Worm (Caenorhabditis elegans) whole organism, L2 larva: Measurements from ENCODE around the gene hlh-25.
A peak's percentile ranks its signal among the peaks of the same experiment; 100 is the strongest.

Experiments
- C34F6.9 ChIP-seq: fragments of 150-350 bp; optimal IDR thresholded peaks from 2 replicates; lab custom pipeline; 2014; ENCODE audit warnings: missing biosample characterization, missing genetic modification characterization
- aly-2 ChIP-seq: fragments of 150-350 bp; optimal IDR thresholded peaks from 2 replicates; lab custom pipeline; 2014; ENCODE audit warnings: missing biosample characterization, missing genetic modification characterization
- ama-1 ChIP-seq: fragments of 150-350 bp; optimal IDR thresholded peaks from 2 replicates; lab custom pipeline; 2018; ENCODE audit warnings: inconsistent platforms
- crh-2 ChIP-seq: sonication (generic microtip); optimal IDR thresholded peaks from 2 replicates; lab custom pipeline; 2017; ENCODE audit warnings: missing biosample characterization, missing genetic modification characterization
- egl-27 ChIP-seq: sonication (generic microtip); optimal IDR thresholded peaks from 3 replicates; lab custom pipeline; 2017; ENCODE audit warnings: missing biosample characterization, missing genetic modification reagents, missing genetic modification characterization
- elt-1 ChIP-seq: fragments of 150-350 bp; optimal IDR thresholded peaks from 2 replicates; lab custom pipeline; 2014; ENCODE audit warnings: missing biosample characterization, missing genetic modification characterization
- elt-3 ChIP-seq: sonication (generic microtip); optimal IDR thresholded peaks from 2 replicates; lab custom pipeline; 2017; ENCODE audit warnings: missing biosample characterization, missing genetic modification characterization
- fos-1 ChIP-seq: fragments of 150-350 bp; optimal IDR thresholded peaks from 2 replicates; lab custom pipeline; 2014; ENCODE audit warnings: missing biosample characterization, missing genetic modification characterization
- gmeb-1 ChIP-seq: fragments of 150-350 bp; optimal IDR thresholded peaks from 2 replicates; lab custom pipeline; 2014; ENCODE audit warnings: missing biosample characterization, missing genetic modification characterization
- lin-13 ChIP-seq: fragments of 150-350 bp; optimal IDR thresholded peaks from 2 replicates; lab custom pipeline; 2014; ENCODE audit warnings: missing biosample characterization, missing genetic modification reagents, missing genetic modification characterization
- lsy-2 ChIP-seq, 2 experiments: fragments of 150-350 bp in 1 of 2; sonication (generic microtip) in 1 of 2; optimal IDR thresholded peaks; 2 replicates each; lab custom pipeline; 2014 to 2017; ENCODE audit warnings: missing biosample characterization in 2 of 2, missing genetic modification characterization in 2 of 2
- mab-5 ChIP-seq: fragments of 150-350 bp; optimal IDR thresholded peaks from 2 replicates; lab custom pipeline; 2014; ENCODE audit warnings: missing biosample characterization, missing genetic modification characterization
- nhr-10 ChIP-seq: sonication (generic microtip); optimal IDR thresholded peaks from 2 replicates; lab custom pipeline; 2017; ENCODE audit warnings: missing biosample characterization, missing genetic modification characterization
- nhr-11 ChIP-seq: fragments of 150-350 bp; optimal IDR thresholded peaks from 2 replicates; lab custom pipeline; 2014; ENCODE audit warnings: missing biosample characterization, missing genetic modification characterization
- nhr-12 ChIP-seq: fragments of 150-350 bp; optimal IDR thresholded peaks from 2 replicates; lab custom pipeline; 2014; ENCODE audit warnings: missing biosample characterization, missing genetic modification characterization
- nhr-21 ChIP-seq: fragments of 150-350 bp; optimal IDR thresholded peaks from 2 replicates; lab custom pipeline; 2014; ENCODE audit warnings: missing biosample characterization, missing genetic modification characterization
- nhr-23 ChIP-seq: fragments of 150-350 bp; optimal IDR thresholded peaks from 2 replicates; lab custom pipeline; 2014; ENCODE audit warnings: missing biosample characterization, missing genetic modification reagents, missing genetic modification characterization
- nhr-237 ChIP-seq: fragments of 150-350 bp; optimal IDR thresholded peaks from 2 replicates; lab custom pipeline; 2014; ENCODE audit warnings: missing biosample characterization, missing genetic modification characterization
- nhr-25 ChIP-seq: fragments of 150-350 bp; sonication (generic microtip); optimal IDR thresholded peaks from 3 replicates; lab custom pipeline; 2014; ENCODE audit warnings: missing biosample characterization, missing genetic modification characterization
- nhr-6 ChIP-seq: fragments of 150-350 bp; optimal IDR thresholded peaks from 2 replicates; lab custom pipeline; 2014; ENCODE audit warnings: missing biosample characterization, missing genetic modification characterization
- nhr-77 ChIP-seq: fragments of 150-350 bp; optimal IDR thresholded peaks from 2 replicates; lab custom pipeline; 2014; ENCODE audit warnings: missing biosample characterization, missing genetic modification characterization
- peb-1 ChIP-seq: fragments of 150-350 bp; optimal IDR thresholded peaks from 2 replicates; lab custom pipeline; 2014; ENCODE audit warnings: missing biosample characterization, missing genetic modification characterization
- sem-4 ChIP-seq: fragments of 150-350 bp; optimal IDR thresholded peaks from 2 replicates; lab custom pipeline; 2014; ENCODE audit warnings: missing biosample characterization, missing genetic modification reagents, missing genetic modification characterization
- skn-1 ChIP-seq: sonication (generic microtip); optimal IDR thresholded peaks from 2 replicates; lab custom pipeline; 2017; ENCODE audit warnings: missing biosample characterization, missing genetic modification characterization
- sma-3 ChIP-seq: sonication (generic microtip); optimal IDR thresholded peaks from 2 replicates; lab custom pipeline; 2016; ENCODE audit warnings: missing genetic modification reagents, missing genetic modification characterization, missing compliant biosample characterization
- sma-9 ChIP-seq, 2 experiments: fragments of 150-350 bp in 1 of 2; sonication (generic microtip) in 1 of 2; optimal IDR thresholded peaks; 2 replicates each; lab custom pipeline; 2014 to 2016; ENCODE audit warnings: missing genetic modification characterization in 2 of 2, mild to moderate bottlenecking in 1 of 2, missing biosample characterization in 1 of 2, missing compliant biosample characterization in 1 of 2, missing genetic modification reagents in 1 of 2, moderate library complexity in 1 of 2
- snpc-4 ChIP-seq: fragments of 150-350 bp; optimal IDR thresholded peaks from 2 replicates; lab custom pipeline; 2014; ENCODE audit warnings: missing biosample characterization, missing genetic modification characterization
- unc-62 ChIP-seq: fragments of 150-350 bp; optimal IDR thresholded peaks from 2 replicates; lab custom pipeline; 2014; ENCODE audit warnings: missing biosample characterization, missing genetic modification reagents, missing genetic modification characterization
- ztf-11 ChIP-seq: sonication (generic microtip); optimal IDR thresholded peaks from 2 replicates; lab custom pipeline; 2017; ENCODE audit warnings: missing biosample characterization, missing genetic modification characterization

Gene hlh-25

DNA sequence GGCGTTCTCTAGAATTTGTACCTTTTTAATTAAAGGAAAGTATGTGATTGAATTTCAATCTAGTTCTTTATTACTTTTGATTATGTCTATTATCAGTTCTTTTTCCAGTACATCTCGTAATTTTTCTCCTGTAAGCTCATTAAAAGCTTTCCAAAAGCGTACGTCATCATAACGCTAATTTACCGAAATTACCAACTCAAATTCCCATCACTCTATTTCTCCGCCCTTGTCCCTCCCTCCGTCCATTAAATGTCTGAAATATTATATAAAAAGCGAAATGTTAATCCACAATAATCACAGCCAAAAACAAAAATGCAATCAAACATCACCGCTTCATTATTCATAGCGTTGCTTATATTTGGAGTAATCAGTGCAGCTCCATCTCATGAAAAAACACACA is 19.3 kb downstream of the hlh-25 start, which contains the start of gene ins-12:
ins-12 (plus strand) TSS at position 301 of the 400 bp plus-strand sequence.
- no peak for TF ChIP-seq sma-3 (GFP tag; lab: Kevin White, UChicago)
- TF ChIP-seq snpc-4 = no peak
- TF ChIP-seq aly-2 (tag; lab: Kevin White, UChicago) = no peak
- no peak for TF ChIP-seq mab-5 (tag; lab: Kevin White, UChicago)
- no peak for TF ChIP-seq crh-2 (tag; lab: Kevin White, UChicago)
- no peak for TF ChIP-seq elt-3 (tag; lab: Kevin White, UChicago)
- TF ChIP-seq sem-4 (tag; lab: Kevin White, UChicago) = no peak
- TF ChIP-seq nhr-77 (tag; lab: Kevin White, UChicago) = no peak
- no peak for TF ChIP-seq nhr-21 (tag; lab: Kevin White, UChicago)

DNA sequence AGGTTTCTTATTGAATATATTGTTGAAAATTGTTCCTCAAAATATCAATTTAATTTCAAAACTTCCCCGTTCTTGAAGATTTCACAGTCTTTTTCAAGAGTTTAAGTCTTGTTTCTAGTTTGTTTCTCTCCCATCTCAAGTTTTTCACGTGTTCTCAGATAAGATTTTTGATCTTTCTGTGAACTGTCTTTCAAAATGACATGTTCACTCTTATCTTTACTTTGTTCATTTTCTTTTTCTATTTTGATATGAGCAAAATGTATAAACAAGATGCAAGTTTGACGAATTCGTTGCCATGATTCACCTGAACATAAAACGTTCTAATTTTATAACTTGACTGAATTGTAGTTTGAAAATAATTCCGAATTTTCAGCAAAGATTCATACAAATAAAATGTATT is 19.7 kb downstream of the hlh-25 start:
- TF ChIP-seq nhr-25 = no peak

- TF ChIP-seq peb-1 (tag; lab: Kevin White, UChicago) (no peak), nhr-25 (no peak), elt-1 (tag; lab: Kevin White, UChicago) (no peak), nhr-77 (tag; lab: Kevin White, UChicago) (no peak), lsy-2 (tag; optimal IDR thresholded peaks at IDR 0.05; lab: Kevin White, UChicago) (no peak), fos-1 (tag; lab: Kevin White, UChicago) (no peak), skn-1 (tag; lab: Kevin White, UChicago) (no peak), ama-1 (lab: Kevin White, UChicago) (no peak), nhr-21 (tag; lab: Kevin White, UChicago) (no peak), nhr-11 (tag; lab: Kevin White, UChicago) (no peak), nhr-12 (tag; lab: Kevin White, UChicago) (no peak), sma-3 (GFP tag; lab: Kevin White, UChicago) (no peak), snpc-4 (no peak), nhr-10 (tag; lab: Kevin White, UChicago) (no peak), nhr-23 (tag; lab: Kevin White, UChicago) (no peak)
Measured at ce11 chrII:5555522-5555921, 20.5 kb downstream of the hlh-25 start.

DNA sequence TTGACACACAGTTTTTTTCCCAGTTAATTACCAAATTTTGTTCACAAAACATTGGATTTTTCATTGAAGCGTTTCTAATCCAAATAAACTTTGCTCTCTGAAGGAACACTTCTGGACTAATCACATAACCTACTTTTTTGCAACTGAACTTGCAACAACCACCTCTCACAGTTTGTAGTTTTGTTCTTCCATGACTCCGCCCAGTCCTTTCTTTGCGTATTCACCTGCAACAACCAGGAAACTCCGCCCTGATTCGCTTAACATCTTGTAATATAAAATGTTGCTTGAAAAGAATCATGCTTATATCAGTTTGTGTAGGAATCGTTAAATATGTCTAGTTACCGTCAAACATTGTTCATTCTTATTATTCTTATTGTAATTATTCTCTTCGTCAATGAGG is 21.4 kb downstream of the hlh-25 start, which contains the start of gene ins-11:
ins-11 (plus strand) TSS at position 301 of the 400 bp plus-strand sequence.
- TF ChIP-seq lin-13 (GFP tag; lab: Kevin White, UChicago) (no peak), nhr-11 (tag; lab: Kevin White, UChicago) (no peak)

DNA sequence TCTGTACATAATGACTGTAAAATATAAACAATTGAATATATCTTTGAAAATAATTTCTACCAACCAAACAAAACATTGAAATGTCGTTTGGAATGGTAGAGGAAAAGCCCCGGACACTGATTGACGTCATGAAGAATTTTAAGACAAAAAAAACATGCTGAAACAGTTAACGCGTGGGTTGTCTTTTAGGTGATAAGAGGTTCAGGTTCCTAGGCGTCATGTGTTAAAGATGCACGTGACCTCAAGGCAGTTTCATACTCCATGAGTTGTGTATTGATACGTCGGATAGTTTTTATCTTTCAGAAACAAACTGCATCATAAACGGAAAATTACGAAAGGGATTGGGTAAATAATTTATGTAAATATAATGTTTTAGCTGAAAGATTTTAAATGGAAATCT is 22.1 kb downstream of the hlh-25 start:
- TF ChIP-seq C34F6.9 (tag; lab: Kevin White, UChicago) = no peak
- TF ChIP-seq crh-2 (tag; lab: Kevin White, UChicago) = peak; percentile 14
- TF ChIP-seq nhr-77 (tag; lab: Kevin White, UChicago) = no peak
- no peak for TF ChIP-seq nhr-6 (tag; lab: Kevin White, UChicago)
- TF ChIP-seq nhr-21 (tag; lab: Kevin White, UChicago) = no peak
- TF ChIP-seq nhr-237 (tag; lab: Kevin White, UChicago) = no peak
- no peak for TF ChIP-seq egl-27 (tag; lab: Kevin White, UChicago)
- TF ChIP-seq nhr-10 (tag; lab: Kevin White, UChicago) = no peak
- TF ChIP-seq peb-1 (tag; lab: Kevin White, UChicago) = no peak
- peak; percentile 38 for TF ChIP-seq gmeb-1 (tag; lab: Kevin White, UChicago)
- TF ChIP-seq ztf-11 = no peak
- no peak for TF ChIP-seq sma-3 (GFP tag; lab: Kevin White, UChicago)
- TF ChIP-seq sma-9 (GFP tag; optimal IDR thresholded peaks at IDR 0.05; lab: Kevin White, UChicago) = peak; percentile 60
- TF ChIP-seq sma-9 (tag; optimal IDR thresholded peaks at IDR 0.05; lab: Kevin White, UChicago) = no peak
- no peak for TF ChIP-seq unc-62 (GFP tag; lab: Kevin White, UChicago)

- TF ChIP-seq skn-1 (tag; lab: Kevin White, UChicago) (peak; percentile 6), nhr-11 (tag; lab: Kevin White, UChicago) (no peak), sma-9 (GFP tag; optimal IDR thresholded peaks at IDR 0.05; lab: Kevin White, UChicago) (peak; percentile 17), sma-9 (tag; optimal IDR thresholded peaks at IDR 0.05; lab: Kevin White, UChicago) (no peak), snpc-4 (no peak), fos-1 (tag; lab: Kevin White, UChicago) (peak; percentile 19)
Measured at ce11 chrII:5561392-5561791, 26.4 kb downstream of the hlh-25 start, which contains the start of gene C17C3.3. TSS of gene C17C3.3 (plus strand) at chrII:5561737.
